Fruit fly (Drosophila melanogaster) whole organism, embryonic: Measurements from ENCODE around the gene Fit2.
A peak's percentile ranks its signal among the peaks of the same experiment; 100 is the strongest.

Experiments
- ATbp ChIP-seq: fragments of 200-800 bp; sonication (Bioruptor generic); optimal IDR thresholded peaks from 2 replicates; lab custom pipeline; 2017; ENCODE audit warnings: missing biosample characterization, mild to moderate bottlenecking, missing genetic modification characterization, missing genetic modification reagents
- Blimp-1 ChIP-seq: fragments of 200-800 bp; sonication (Bioruptor generic); optimal IDR thresholded peaks from 3 replicates; lab custom pipeline; 2018; ENCODE audit warnings: missing biosample characterization, missing genetic modification characterization, mild to moderate bottlenecking, moderate library complexity, missing genetic modification reagents
- CG10147 ChIP-seq: fragments of 200-800 bp; sonication (Bioruptor generic); optimal IDR thresholded peaks from 2 replicates; lab custom pipeline; 2019; ENCODE audit warnings: missing biosample characterization, mild to moderate bottlenecking, missing genetic modification characterization, moderate library complexity
- CG10274 ChIP-seq: fragments of 200-800 bp; sonication (Bioruptor generic); optimal IDR thresholded peaks from 3 replicates; lab custom pipeline; 2017; ENCODE audit warnings: missing biosample characterization, mild to moderate bottlenecking, missing genetic modification characterization
- CG12299 ChIP-seq: fragments of 200-800 bp; sonication (Bioruptor generic); optimal IDR thresholded peaks from 2 replicates; lab custom pipeline; 2018; ENCODE audit warnings: missing biosample characterization, mild to moderate bottlenecking, missing genetic modification characterization
- CG13287 ChIP-seq: fragments of 200-800 bp; sonication (Bioruptor generic); IDR thresholded peaks from 2 replicates; pipeline ENCODE4 v1.3.6; 2022; ENCODE audit warnings: missing biosample characterization, missing genetic modification characterization; ENCODE audit not compliant: partially characterized antibody
- CG13894 ChIP-seq: fragments of 200-800 bp; sonication (Bioruptor generic); optimal IDR thresholded peaks from 3 replicates; lab custom pipeline; 2018; ENCODE audit warnings: missing biosample characterization, mild to moderate bottlenecking, missing genetic modification characterization, moderate library complexity
- CG1529 ChIP-seq: fragments of 200-800 bp; sonication (Bioruptor generic); optimal IDR thresholded peaks from 3 replicates; lab custom pipeline; 2018; ENCODE audit warnings: missing biosample characterization, missing genetic modification characterization
- CG15696 ChIP-seq: fragments of 200-800 bp; sonication (Bioruptor generic); optimal IDR thresholded peaks from 2 replicates; lab custom pipeline; 2019; ENCODE audit warnings: missing biosample characterization, mild to moderate bottlenecking, missing genetic modification characterization, moderate library complexity
- CG16779 ChIP-seq: fragments of 200-800 bp; sonication (Bioruptor generic); IDR thresholded peaks from 2 replicates; pipeline ENCODE4 v1.3.6; 2022; ENCODE audit warnings: missing biosample characterization, missing genetic modification characterization
- CG18476 ChIP-seq: fragments of 200-800 bp; sonication (Bioruptor generic); optimal IDR thresholded peaks from 2 replicates; lab custom pipeline; 2016; ENCODE audit warnings: missing biosample characterization, mild to moderate bottlenecking, missing genetic modification characterization
- CG30020 ChIP-seq: fragments of 200-800 bp; optimal IDR thresholded peaks from 2 replicates; lab custom pipeline; 2019; ENCODE audit warnings: missing biosample characterization, mild to moderate bottlenecking, missing genetic modification characterization, moderate library complexity
- CG32772 ChIP-seq: fragments of 200-800 bp; sonication (Bioruptor generic); IDR thresholded peaks from 2 replicates; pipeline ENCODE4 v1.3.6; 2022; ENCODE audit warnings: missing biosample characterization, missing genetic modification characterization
- CG4360 ChIP-seq: fragments of 200-800 bp; sonication (Bioruptor generic); IDR thresholded peaks from 2 replicates; pipeline ENCODE4 v1.3.6; 2022; ENCODE audit warnings: missing biosample characterization, missing genetic modification characterization
- CG4424 ChIP-seq: fragments of 200-800 bp; sonication (Bioruptor generic); optimal IDR thresholded peaks from 3 replicates; lab custom pipeline; 2016; ENCODE audit warnings: missing biosample characterization, missing genetic modification characterization
- CG8281 ChIP-seq: fragments of 200-800 bp; sonication (Bioruptor generic); optimal IDR thresholded peaks from 2 replicates; lab custom pipeline; 2018; ENCODE audit warnings: missing biosample characterization, mild to moderate bottlenecking, missing genetic modification characterization, moderate library complexity
- CG9727 ChIP-seq: fragments of 200-800 bp; sonication (Bioruptor generic); optimal IDR thresholded peaks from 3 replicates; lab custom pipeline; 2017; ENCODE audit warnings: missing biosample characterization, mild to moderate bottlenecking, missing genetic modification characterization
- CHES-1-like ChIP-seq: fragments of 200-800 bp; sonication (Bioruptor generic); optimal IDR thresholded peaks from 2 replicates; lab custom pipeline; 2016; ENCODE audit warnings: missing biosample characterization, missing genetic modification characterization
- CoRest ChIP-seq: fragments of 200-800 bp; sonication (Bioruptor generic); optimal IDR thresholded peaks from 3 replicates; lab custom pipeline; 2018; ENCODE audit warnings: missing biosample characterization, mild to moderate bottlenecking, missing genetic modification characterization, moderate library complexity
- D19A ChIP-seq: fragments of 200-800 bp; optimal IDR thresholded peaks from 3 replicates; lab custom pipeline; 2019; ENCODE audit warnings: missing biosample characterization, mild to moderate bottlenecking, missing genetic modification characterization, moderate library complexity
- Deaf1 ChIP-seq: fragments of 200-800 bp; optimal IDR thresholded peaks from 3 replicates; lab custom pipeline; 2019; ENCODE audit warnings: missing biosample characterization, mild to moderate bottlenecking, missing genetic modification characterization, moderate library complexity
- Doc3 ChIP-seq: fragments of 200-800 bp; sonication (Bioruptor generic); IDR thresholded peaks from 3 replicates; pipeline ENCODE4 v1.3.6; 2022; ENCODE audit warnings: missing biosample characterization, missing genetic modification characterization; ENCODE audit not compliant: partially characterized antibody
- H2.0 ChIP-seq: fragments of 200-800 bp; sonication (Bioruptor generic); IDR thresholded peaks from 2 replicates; pipeline ENCODE4 v1.3.6; 2022; ENCODE audit warnings: missing biosample characterization, missing genetic modification characterization
- HLHmδ ChIP-seq: fragments of 200-800 bp; sonication (Bioruptor generic); optimal IDR thresholded peaks from 2 replicates; lab custom pipeline; 2018; ENCODE audit warnings: missing biosample characterization, mild to moderate bottlenecking, missing genetic modification characterization, moderate library complexity
- Hsf ChIP-seq: fragments of 200-800 bp; sonication (Bioruptor generic); optimal IDR thresholded peaks from 3 replicates; lab custom pipeline; 2016; ENCODE audit warnings: missing biosample characterization, missing genetic modification characterization
- Lpt ChIP-seq: fragments of >200 bp; optimal IDR thresholded peaks from 2 replicates; lab custom pipeline; 2018; ENCODE audit warnings: missing biosample characterization, missing genetic modification characterization
- Myb ChIP-seq: fragments of 200-800 bp; sonication (Bioruptor generic); optimal IDR thresholded peaks from 2 replicates; lab custom pipeline; 2016; ENCODE audit warnings: missing biosample characterization, missing genetic modification characterization
- Nf-YB ChIP-seq: fragments of 200-800 bp; sonication (Bioruptor generic); optimal IDR thresholded peaks from 3 replicates; lab custom pipeline; 2019; ENCODE audit warnings: missing biosample characterization, mild to moderate bottlenecking, missing genetic modification characterization, moderate library complexity
- Oaz ChIP-seq: fragments of 200-800 bp; sonication (Bioruptor generic); IDR thresholded peaks from 2 replicates; pipeline ENCODE4 v1.3.6; 2022; ENCODE audit warnings: missing biosample characterization, missing genetic modification characterization
- Six4 ChIP-seq: fragments of 200-800 bp; sonication (Bioruptor generic); optimal IDR thresholded peaks from 2 replicates; lab custom pipeline; 2016; ENCODE audit warnings: missing biosample characterization, missing genetic modification characterization
- Sry-β ChIP-seq: fragments of 200-800 bp; sonication (Bioruptor generic); optimal IDR thresholded peaks from 2 replicates; lab custom pipeline; 2018; ENCODE audit warnings: missing biosample characterization, mild to moderate bottlenecking, missing genetic modification characterization, moderate library complexity
- ac ChIP-seq: fragments of 200-800 bp; sonication (Bioruptor generic); optimal IDR thresholded peaks from 3 replicates; lab custom pipeline; 2017; ENCODE audit warnings: missing biosample characterization, mild to moderate bottlenecking, missing genetic modification characterization
- al ChIP-seq: fragments of 200-800 bp; sonication (Bioruptor generic); IDR thresholded peaks from 2 replicates; pipeline ENCODE4 v1.3.6; 2022; ENCODE audit warnings: missing biosample characterization, missing genetic modification characterization
- ara ChIP-seq: fragments of 200-800 bp; sonication (Bioruptor generic); IDR thresholded peaks from 2 replicates; pipeline ENCODE4 v1.3.6; 2022; ENCODE audit warnings: missing biosample characterization, missing genetic modification characterization
- bigmax ChIP-seq: fragments of 200-800 bp; sonication (Bioruptor generic); optimal IDR thresholded peaks from 2 replicates; lab custom pipeline; 2018; ENCODE audit warnings: missing biosample characterization, mild to moderate bottlenecking, missing genetic modification characterization
- chinmo ChIP-seq: fragments of 200-800 bp; sonication (Bioruptor generic); IDR thresholded peaks from 4 replicates; pipeline ENCODE4 v1.3.6; 2022; ENCODE audit warnings: missing biosample characterization, missing genetic modification characterization; ENCODE audit not compliant: partially characterized antibody
- crc ChIP-seq: fragments of 200-800 bp; sonication (Bioruptor generic); optimal IDR thresholded peaks from 2 replicates; lab custom pipeline; 2016; ENCODE audit warnings: missing biosample characterization, missing genetic modification characterization
- crp ChIP-seq, 2 experiments: fragments of 200-800 bp; sonication (Bioruptor generic); optimal IDR thresholded peaks; 2 replicates in 1 of 2; 3 replicates in 1 of 2; lab custom pipeline; 2017; ENCODE audit warnings: missing biosample characterization in 2 of 2, missing genetic modification characterization in 2 of 2, mild to moderate bottlenecking in 1 of 2, moderate library complexity in 1 of 2
- jigr1 ChIP-seq: fragments of 200-800 bp; sonication (Bioruptor generic); IDR thresholded peaks from 3 replicates; pipeline ENCODE4 v1.3.6; 2022; ENCODE audit warnings: missing biosample characterization, missing genetic modification characterization
- mld ChIP-seq: fragments of 200-800 bp; sonication (Bioruptor generic); IDR thresholded peaks from 3 replicates; pipeline ENCODE4 v1.3.6; 2022; ENCODE audit warnings: missing biosample characterization, missing genetic modification characterization; ENCODE audit not compliant: partially characterized antibody
- pan ChIP-seq, 4 experiments: fragments of >200 bp in 3 of 4; fragments of 200-800 bp in 1 of 4; sonication (Bioruptor generic) in 1 of 4; optimal IDR thresholded peaks in 3 of 4; IDR thresholded peaks in 1 of 4; 2 replicates each; pipeline versions ENCODE4 v1.3.6 to Lab custom; 2017 to 2022; ENCODE audit warnings: missing biosample characterization in 2 of 4, missing genetic modification characterization in 2 of 4, mixed read lengths in 1 of 4
- peb ChIP-seq: fragments of 200-800 bp; sonication (Bioruptor generic); IDR thresholded peaks from 2 replicates; pipeline ENCODE4 v1.3.6; 2022; ENCODE audit warnings: missing biosample characterization, missing genetic modification characterization
- scrt ChIP-seq: fragments of 200-800 bp; sonication (Bioruptor generic); optimal IDR thresholded peaks from 2 replicates; lab custom pipeline; 2018; ENCODE audit warnings: missing biosample characterization, mild to moderate bottlenecking, missing genetic modification characterization, moderate library complexity
- sna ChIP-seq: fragments of 200-800 bp; sonication (Bioruptor generic); IDR thresholded peaks from 2 replicates; pipeline ENCODE4 v1.3.6; 2022; ENCODE audit warnings: missing biosample characterization, missing genetic modification characterization; ENCODE audit not compliant: partially characterized antibody
- so ChIP-seq: fragments of 200-800 bp; sonication (Bioruptor generic); IDR thresholded peaks from 3 replicates; pipeline ENCODE4 v1.3.6; 2022; ENCODE audit warnings: missing biosample characterization, missing genetic modification characterization
- sob ChIP-seq: fragments of 200-800 bp; sonication (Bioruptor generic); IDR thresholded peaks from 2 replicates; pipeline ENCODE4 v1.3.6; 2022; ENCODE audit warnings: missing biosample characterization, missing genetic modification characterization
- unpg ChIP-seq: fragments of 200-800 bp; sonication (Bioruptor generic); optimal IDR thresholded peaks from 3 replicates; lab custom pipeline; 2018; ENCODE audit warnings: missing biosample characterization, mild to moderate bottlenecking, missing genetic modification characterization, moderate library complexity
- wor ChIP-seq: fragments of 200-800 bp; sonication (Bioruptor generic); IDR thresholded peaks from 2 replicates; pipeline ENCODE4 v1.3.6; 2022; ENCODE audit warnings: missing biosample characterization, missing genetic modification characterization
- yki ChIP-seq: fragments of >200 bp; optimal IDR thresholded peaks from 3 replicates; lab custom pipeline; 2018

Fit2 gene

DNA sequence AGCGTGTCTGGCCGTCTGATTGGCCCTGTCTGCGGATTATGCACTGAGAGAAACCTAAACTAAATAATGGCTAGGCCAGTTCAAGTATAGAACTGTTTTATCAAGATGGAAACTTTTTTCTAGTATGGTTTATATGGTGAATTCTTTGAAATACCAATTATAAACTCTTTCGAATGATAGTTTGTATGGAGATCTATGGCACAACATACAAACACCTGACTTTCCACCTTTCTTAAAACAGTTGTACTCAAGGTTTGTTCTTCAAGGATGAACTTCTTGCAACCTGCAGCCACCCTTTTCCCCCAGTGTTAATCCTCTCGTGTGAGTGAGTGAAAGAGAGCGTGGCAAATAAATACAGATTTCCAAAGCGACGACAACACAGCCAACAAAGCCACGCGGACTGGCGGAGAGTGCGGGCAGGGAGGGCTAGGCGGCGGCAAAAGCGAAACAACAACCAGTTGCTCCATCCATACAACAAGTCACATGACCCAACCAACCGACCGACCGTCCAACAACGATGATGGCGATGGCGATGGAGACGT lies 19.8 kb upstream of the Fit2 start (continued):
- peak; percentile 94 for TF ChIP-seq CoRest
- TF ChIP-seq yki (lab: Kevin White, UChicago): no peak
- TF ChIP-seq scrt (GFP tag; lab: Kevin White, UChicago): peak; percentile 47
- no peak for TF ChIP-seq sna (GFP tag; lab: Robert Waterston, UW)
- TF ChIP-seq ATbp (GFP tag; lab: Kevin White, UChicago): peak; percentile 70
- TF ChIP-seq peb (GFP tag; lab: Robert Waterston, UW): peak; percentile 72; the same call in 1 of the 2 replicates
- TF ChIP-seq HLHmδ: peak; percentile 15
- TF ChIP-seq CG12299 (tag; lab: Kevin White, UChicago): peak; percentile 74
- TF ChIP-seq Hsf (GFP tag; lab: Kevin White, UChicago): peak; percentile 90
- TF ChIP-seq chinmo: 0 out of 4 replicates have a peak, but pooled peaks have one; percentile 28
- peak; percentile 91 for TF ChIP-seq al (GFP tag; lab: Robert Waterston, UW)
- no peak for TF ChIP-seq ac (GFP tag; lab: Kevin White, UChicago)
- TF ChIP-seq CG1529 (GFP tag; lab: Kevin White, UChicago): peak; percentile 70
- TF ChIP-seq unpg (GFP tag; lab: Kevin White, UChicago): peak; percentile 88
- peak; percentile 93 for TF ChIP-seq so (GFP tag; lab: Robert Waterston, UW)
- peak; percentile 83 for TF ChIP-seq jigr1
- TF ChIP-seq CG16779: no peak; the same call in 1 of the 2 replicates
- no peak for TF ChIP-seq CG13287 (GFP tag; lab: Robert Waterston, UW)
- peak; percentile 85 for TF ChIP-seq CG9727 (GFP tag; lab: Kevin White, UChicago)
- peak; percentile 87 for TF ChIP-seq CG10147 (GFP tag; lab: Kevin White, UChicago)
- TF ChIP-seq CHES-1-like (GFP tag; lab: Kevin White, UChicago): peak; percentile 92
- TF ChIP-seq bigmax (GFP tag; lab: Kevin White, UChicago): no peak
- no peak for TF ChIP-seq pan (optimal IDR thresholded peaks at IDR 0.05; lab: Kevin White, UChicago)
- peak in 1 of 2 experiments; percentile 89 for TF ChIP-seq pan (GFP tag; optimal IDR thresholded peaks at IDR 0.05 in 1 of 2, IDR thresholded peaks at IDR 0.05 in 1 of 2)
- TF ChIP-seq CG10274 (GFP tag; lab: Kevin White, UChicago): peak; percentile 82
- peak; percentile 80 for TF ChIP-seq Blimp-1 (GFP tag; lab: Kevin White, UChicago)
- peak; percentile 68 for TF ChIP-seq H2.0 (GFP tag; lab: Robert Waterston, UW)
- TF ChIP-seq D19A (tag; lab: Kevin White, UChicago): peak; percentile 72
- TF ChIP-seq wor: peak; percentile 64
- peak; percentile 78 for TF ChIP-seq CG32772
- TF ChIP-seq Six4: peak; percentile 86
- no peak for TF ChIP-seq CG4360 (GFP tag; lab: Robert Waterston, UW)
- peak in 1 of 2 experiments; percentile 22 for TF ChIP-seq crp (GFP tag; optimal IDR thresholded peaks at IDR 0.05; lab: Kevin White, UChicago)
- peak; percentile 76 for TF ChIP-seq Nf-YB
- peak; percentile 55 for TF ChIP-seq CG30020
- no peak for TF ChIP-seq Doc3 (GFP tag; lab: Robert Waterston, UW)
- TF ChIP-seq Myb (GFP tag; lab: Kevin White, UChicago): peak; percentile 80
- peak; percentile 64 for TF ChIP-seq Deaf1 (tag; lab: Kevin White, UChicago)
- TF ChIP-seq crc: peak; percentile 88
- no peak for TF ChIP-seq Sry-β (GFP tag; lab: Kevin White, UChicago)
- no peak for TF ChIP-seq Lpt (GFP tag; lab: Kevin White, UChicago)
- TF ChIP-seq CG8281 (tag; lab: Kevin White, UChicago): peak; percentile 34
- TF ChIP-seq CG18476 (GFP tag; lab: Kevin White, UChicago): peak; percentile 68
- peak; percentile 40 for TF ChIP-seq CG13894 (tag; lab: Kevin White, UChicago)
- TF ChIP-seq ara (GFP tag; lab: Robert Waterston, UW): peak; percentile 31; the same call in 1 of the 2 replicates
- peak; percentile 70 for TF ChIP-seq sob
- TF ChIP-seq Oaz (GFP tag; lab: Robert Waterston, UW): peak; percentile 80
- peak; percentile 44 for TF ChIP-seq CG15696 (tag; lab: Kevin White, UChicago)
- TF ChIP-seq mld: no peak
- peak; percentile 85 for TF ChIP-seq CG4424 (GFP tag; lab: Kevin White, UChicago)
